Fruit fly (Drosophila melanogaster): Measurements from ENCODE around the gene Inx2.

Gene Inx2

dm6 chrX:6996965-6997652 lies 1.4 kb upstream of the Inx2 start (continued):
- no peak for TF ChIP-seq Camta (GFP tag; optimal IDR thresholded peaks at IDR 0.05)
- TF ChIP-seq CG13775 (GFP tag; optimal IDR thresholded peaks at IDR 0.05), result no peak
- TF ChIP-seq Dip2 (GFP tag; IDR thresholded peaks at IDR 0.05), result no peak
- TF ChIP-seq bcd (GFP tag; optimal IDR thresholded peaks at IDR 0.05), result no peak
- no peak for TF ChIP-seq CG17359 (tag; optimal IDR thresholded peaks at IDR 0.05)
- TF ChIP-seq CG2678 (tag; optimal IDR thresholded peaks at IDR 0.05), result no peak
- peak; percentile 4 for TF ChIP-seq CG8290 (GFP tag; optimal IDR thresholded peaks at IDR 0.05)
- TF ChIP-seq CG8290 (tag; optimal IDR thresholded peaks at IDR 0.05), result peak in 1 of 2 experiments; percentile 44
- TF ChIP-seq CG6791 (GFP tag; IDR thresholded peaks at IDR 0.05; ENCODE audit: partially characterized antibody), result no peak
- TF ChIP-seq Bdp1 (GFP tag; optimal IDR thresholded peaks at IDR 0.05), result no peak
- no peak for TF ChIP-seq CG11560 (tag; IDR thresholded peaks at IDR 0.05)
- no peak for TF ChIP-seq CG3065 (GFP tag; optimal IDR thresholded peaks at IDR 0.05)
- no peak for TF ChIP-seq ro (GFP tag; IDR thresholded peaks at IDR 0.05)
- peak; percentile 0 for TF ChIP-seq gro (GFP tag; optimal IDR thresholded peaks at IDR 0.05)
- no peak for TF ChIP-seq Nf-YC (tag; optimal IDR thresholded peaks at IDR 0.05)
- TF ChIP-seq Ptx1 (GFP tag; IDR thresholded peaks at IDR 0.05), result no peak
- TF ChIP-seq CG12391 (tag; optimal IDR thresholded peaks at IDR 0.05), result no peak
- peak in 1 of 2 experiments; percentile 97 for TF ChIP-seq Pdp1 (GFP tag; optimal IDR thresholded peaks at IDR 0.05)
- no peak for TF ChIP-seq CG11456 (GFP tag; IDR thresholded peaks at IDR 0.05)
- TF ChIP-seq CG1647 (GFP tag; optimal IDR thresholded peaks at IDR 0.05), result no peak
- TF ChIP-seq cwo (GFP tag; optimal IDR thresholded peaks at IDR 0.05), result peak; percentile 15
- TF ChIP-seq grn (GFP tag; optimal IDR thresholded peaks at IDR 0.05), result peak; percentile 99
- no peak for TF ChIP-seq CG14050 (GFP tag; IDR thresholded peaks at IDR 0.05)
- no peak for TF ChIP-seq btn (GFP tag; optimal IDR thresholded peaks at IDR 0.05)
- TF ChIP-seq Drgx (GFP tag; IDR thresholded peaks at IDR 0.05), result no peak
- TF ChIP-seq Doc2 (GFP tag; IDR thresholded peaks at IDR 0.05), result no peak
- peak; percentile 81 for TF ChIP-seq CG13894 (tag; optimal IDR thresholded peaks at IDR 0.05)
- TF ChIP-seq Lpt (GFP tag; optimal IDR thresholded peaks at IDR 0.05), result peak; percentile 31
- no peak for TF ChIP-seq CG5180 (GFP tag; optimal IDR thresholded peaks at IDR 0.05)
- no peak for TF ChIP-seq salm (tag; optimal IDR thresholded peaks at IDR 0.05)
- TF ChIP-seq Doc3 (GFP tag; IDR thresholded peaks at IDR 0.05; ENCODE audit: partially characterized antibody), result no peak
- TF ChIP-seq B-H1 (GFP tag; IDR thresholded peaks at IDR 0.05), result no peak
- peak; percentile 96 for TF ChIP-seq mirr (GFP tag; optimal IDR thresholded peaks at IDR 0.05)
- TF ChIP-seq ftz-f1 (GFP tag; optimal IDR thresholded peaks at IDR 0.05), result peak; percentile 48
- peak; percentile 40; the same call in 2 of the 3 replicates for TF ChIP-seq vnd (GFP tag; IDR thresholded peaks at IDR 0.05; ENCODE audit: partially characterized antibody)
- no peak for TF ChIP-seq slp2 (GFP tag; optimal IDR thresholded peaks at IDR 0.05)
- no peak for TF ChIP-seq zfh1 (GFP tag; IDR thresholded peaks at IDR 0.05)
- peak; percentile 7 for TF ChIP-seq yki (optimal IDR thresholded peaks at IDR 0.05)
- no peak for TF ChIP-seq lov (optimal IDR thresholded peaks at IDR 0.05)
- TF ChIP-seq lov (GFP tag; IDR thresholded peaks at IDR 0.05), result no peak
- no peak for TF ChIP-seq CG3163 (GFP tag; optimal IDR thresholded peaks at IDR 0.05)
- TF ChIP-seq onecut (GFP tag; IDR thresholded peaks at IDR 0.05), result no peak
- TF ChIP-seq Atf6 (GFP tag; IDR thresholded peaks at IDR 0.05), result no peak
- peak; percentile 8 for TF ChIP-seq D19A (tag; optimal IDR thresholded peaks at IDR 0.05)
- TF ChIP-seq cg (GFP tag; optimal IDR thresholded peaks at IDR 0.05), result no peak
- TF ChIP-seq CG10543 (GFP tag; optimal IDR thresholded peaks at IDR 0.05), result peak; percentile 44
- no peak for TF ChIP-seq NC2α (GFP tag; optimal IDR thresholded peaks at IDR 0.05)
- peak; percentile 47 for TF ChIP-seq sqz (GFP tag; optimal IDR thresholded peaks at IDR 0.05)
- peak; percentile 41 for TF ChIP-seq HmgZ (tag; optimal IDR thresholded peaks at IDR 0.05)
- peak; percentile 72 for TF ChIP-seq CG15479 (GFP tag; optimal IDR thresholded peaks at IDR 0.05)
- TF ChIP-seq ash1 (GFP tag; optimal IDR thresholded peaks at IDR 0.05), result peak; percentile 51
- peak; percentile 51 for TF ChIP-seq Med (GFP tag)
